Worm (Caenorhabditis elegans): ENCODE data around the gene klp-18.

ce11 chrIV:7072110-7072509, 32.1 kb downstream of the klp-18 start, which contains the start of gene srg-48:
- no peak for TF ChIP-seq nhr-76 (tag; optimal IDR thresholded peaks at IDR 0.05)
- TF ChIP-seq aly-2 (tag; optimal IDR thresholded peaks at IDR 0.05): no peak
